Fruit fly (Drosophila melanogaster): ENCODE data around the gene Arglu1.

Arglu1 gene

dm6 chr2L:9887856-9888269, 50.1 kb downstream of the Arglu1 start, which contains the start of gene Fkbp59 (continued):
- TF ChIP-seq Tbp (GFP tag; optimal IDR thresholded peaks at IDR 0.05) (no peak), Pdp1 (GFP tag; optimal IDR thresholded peaks at IDR 0.05) (no peak), CG12071 (GFP tag; optimal IDR thresholded peaks at IDR 0.05) (no peak), crp (GFP tag; optimal IDR thresholded peaks at IDR 0.05) (no peak), wdn (GFP tag; IDR thresholded peaks at IDR 0.05) (no peak), aop (GFP tag; IDR thresholded peaks at IDR 0.05) (no peak), gcm (GFP tag; optimal IDR thresholded peaks at IDR 0.05) (no peak), Dek (tag; optimal IDR thresholded peaks at IDR 0.05) (no peak), CG13123 (GFP tag; optimal IDR thresholded peaks at IDR 0.05) (no peak), Gug (GFP tag; IDR thresholded peaks at IDR 0.05) (no peak), CG8944 (GFP tag; optimal IDR thresholded peaks at IDR 0.05) (no peak), lbe (GFP tag; optimal IDR thresholded peaks at IDR 0.05) (no peak), kay (GFP tag; optimal IDR thresholded peaks at IDR 0.05) (no peak), CG32767 (GFP tag; IDR thresholded peaks at IDR 0.05) (no peak), CG4360 (GFP tag; IDR thresholded peaks at IDR 0.05) (no peak), wek (GFP tag; optimal IDR thresholded peaks at IDR 0.05) (no peak), so (GFP tag; IDR thresholded peaks at IDR 0.05) (no peak), CG13624 (GFP tag; optimal IDR thresholded peaks at IDR 0.05) (no peak), bowl (GFP tag; IDR thresholded peaks at IDR 0.05) (no peak), CG18619 (GFP tag; optimal IDR thresholded peaks at IDR 0.05) (no peak), CHES-1-like (GFP tag; optimal IDR thresholded peaks at IDR 0.05) (no peak), Blimp-1 (GFP tag; optimal IDR thresholded peaks at IDR 0.05) (no peak), CG1647 (GFP tag; optimal IDR thresholded peaks at IDR 0.05) (no peak), CG16779 (GFP tag; IDR thresholded peaks at IDR 0.05) (no peak), esg (GFP tag; conservative IDR thresholded peaks at IDR 0.05) (no peak), B-H1 (GFP tag; IDR thresholded peaks at IDR 0.05) (no peak), CG11723 (GFP tag; optimal IDR thresholded peaks at IDR 0.05) (no peak), Doc2 (GFP tag; IDR thresholded peaks at IDR 0.05) (no peak), CG34422 (GFP tag; IDR thresholded peaks at IDR 0.05) (peak; percentile 54; the same call in 1 of the 3 replicates), Asciz (GFP tag; optimal IDR thresholded peaks at IDR 0.05) (no peak), maf-S (GFP tag; optimal IDR thresholded peaks at IDR 0.05) (no peak), chinmo (GFP tag; IDR thresholded peaks at IDR 0.05; ENCODE audit: partially characterized antibody) (0 out of 4 replicates have a peak, but pooled peaks have one; percentile 46), fd102C (GFP tag; optimal IDR thresholded peaks at IDR 0.05) (no peak), CG1603 (tag; optimal IDR thresholded peaks at IDR 0.05) (peak; percentile 63), CG14860 (GFP tag; IDR thresholded peaks at IDR 0.05; ENCODE audit: partially characterized antibody) (peak; percentile 90), Hsf (GFP tag; optimal IDR thresholded peaks at IDR 0.05) (peak; percentile 17), yki (optimal IDR thresholded peaks at IDR 0.05) (no peak), crol (GFP tag; IDR thresholded peaks at IDR 0.05) (no peak), eve (GFP tag; optimal IDR thresholded peaks at IDR 0.05) (no peak), CG4617 (GFP tag; optimal IDR thresholded peaks at IDR 0.05; ENCODE audit: borderline replicate concordance) (peak; percentile 22), grn (GFP tag; optimal IDR thresholded peaks at IDR 0.05) (no peak), CG11560 (tag; IDR thresholded peaks at IDR 0.05) (no peak), Oli (tag; optimal IDR thresholded peaks at IDR 0.05) (no peak), HLH4C (GFP tag; IDR thresholded peaks at IDR 0.05; ENCODE audit: partially characterized antibody) (peak; percentile 99), D19A (tag; optimal IDR thresholded peaks at IDR 0.05) (no peak), CG11093 (GFP tag; IDR thresholded peaks at IDR 0.05) (no peak), CG2712 (tag; optimal IDR thresholded peaks at IDR 0.05) (peak; percentile 51), row (GFP tag; IDR thresholded peaks at IDR 0.05) (no peak; the same call in 2 of the 3 replicates), Kr (GFP tag; optimal IDR thresholded peaks at IDR 0.05) (no peak), CG17385 (GFP tag; optimal IDR thresholded peaks at IDR 0.05) (no peak), Doc3 (GFP tag; IDR thresholded peaks at IDR 0.05; ENCODE audit: partially characterized antibody) (no peak), gem (tag; optimal IDR thresholded peaks at IDR 0.05) (no peak)
